Fruit fly (Drosophila melanogaster): Measurements from ENCODE around the gene SMSr.

SMSr gene

DNA sequence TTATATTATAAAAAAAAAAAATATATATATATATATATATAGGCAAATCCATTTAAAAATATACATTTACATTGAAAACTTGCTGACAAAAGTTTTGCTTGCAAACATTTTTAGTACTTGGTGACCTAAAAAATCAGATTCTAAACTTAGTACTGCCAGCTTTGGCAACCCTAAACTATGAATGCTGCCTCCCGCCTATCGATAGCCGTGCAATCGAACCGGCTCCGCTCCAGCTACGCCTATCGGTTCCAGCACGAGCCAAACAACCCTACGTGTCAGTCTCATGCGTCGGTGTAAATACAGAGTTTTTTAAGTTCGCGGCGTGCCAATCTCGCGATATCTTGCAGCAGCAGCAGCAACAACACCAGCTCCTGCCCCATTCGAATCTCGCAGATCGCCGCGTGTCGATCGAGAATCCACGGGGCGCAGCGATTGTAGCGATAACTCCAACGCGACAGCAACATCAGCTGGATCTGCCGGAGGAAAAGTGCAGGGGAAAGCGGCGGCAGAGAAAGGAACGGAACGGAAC is 20.9 kb downstream of the SMSr start, which contains the start of gene Sec63:
Sec63 (plus strand) TSS at position 238 of the 529 bp plus-strand sequence.
- peak; percentile 5 for TF ChIP-seq CG11617 (GFP tag; optimal IDR thresholded peaks at IDR 0.05)
- TF ChIP-seq pad (GFP tag; optimal IDR thresholded peaks at IDR 0.05): peak; percentile 42
- TF ChIP-seq ovo (GFP tag; optimal IDR thresholded peaks at IDR 0.05): peak; percentile 49
- TF ChIP-seq tj (GFP tag; optimal IDR thresholded peaks at IDR 0.05): no peak
- TF ChIP-seq CG12768 (GFP tag; optimal IDR thresholded peaks at IDR 0.05): no peak
- peak; percentile 98 for TF ChIP-seq CG14711 (tag; optimal IDR thresholded peaks at IDR 0.05)
- no peak for TF ChIP-seq CG33017 (tag; optimal IDR thresholded peaks at IDR 0.05)
- TF ChIP-seq Mnt (GFP tag; optimal IDR thresholded peaks at IDR 0.05): peak; percentile 12
- TF ChIP-seq Hr96 (GFP tag; optimal IDR thresholded peaks at IDR 0.05): peak; percentile 46
- TF ChIP-seq Crg-1 (GFP tag; optimal IDR thresholded peaks at IDR 0.05): no peak
- peak; percentile 40 for TF ChIP-seq CG1620 (GFP tag; optimal IDR thresholded peaks at IDR 0.05)
- no peak for TF ChIP-seq cnc (optimal IDR thresholded peaks at IDR 0.05)

DNA sequence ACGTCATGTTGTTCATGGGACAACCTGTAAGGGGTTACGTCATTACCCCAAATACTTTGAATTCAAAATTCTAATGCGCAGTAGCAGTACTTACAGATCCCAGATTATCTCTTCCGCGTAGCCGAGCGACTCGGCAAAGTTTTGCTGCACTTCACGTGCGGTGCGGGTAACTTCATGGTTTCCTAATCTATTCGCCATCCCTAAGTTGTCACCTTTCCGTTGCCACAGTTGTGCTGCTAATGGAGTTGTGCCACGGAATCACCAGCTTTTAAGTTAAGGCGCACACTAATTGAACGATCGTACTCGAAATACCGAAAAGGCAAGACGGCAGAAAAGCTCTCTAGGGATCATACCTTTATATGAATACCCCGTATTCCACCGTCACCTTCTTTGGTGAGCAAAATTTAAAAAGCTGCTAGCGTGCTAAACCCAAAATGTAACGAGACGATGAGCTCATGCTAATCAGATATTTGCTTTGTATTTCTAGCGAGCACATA is 21.4 kb downstream of the SMSr start, which contains the start of gene pst:
pst (minus strand) TSS at position 437 of the 497 bp plus-strand sequence.
- TF ChIP-seq CG33017 (tag; optimal IDR thresholded peaks at IDR 0.05) (peak; percentile 12), CG11617 (GFP tag; optimal IDR thresholded peaks at IDR 0.05) (peak; percentile 39), ovo (GFP tag; optimal IDR thresholded peaks at IDR 0.05) (no peak), CG7045 (GFP tag; optimal IDR thresholded peaks at IDR 0.05) (no peak), Mnt (GFP tag; optimal IDR thresholded peaks at IDR 0.05) (peak; percentile 56), CG14711 (tag; optimal IDR thresholded peaks at IDR 0.05) (no peak), Hr96 (GFP tag; optimal IDR thresholded peaks at IDR 0.05) (peak; percentile 53), CG7101 (tag; optimal IDR thresholded peaks at IDR 0.05) (peak; percentile 43), CG12768 (GFP tag; optimal IDR thresholded peaks at IDR 0.05) (no peak), bab1 (GFP tag; optimal IDR thresholded peaks at IDR 0.05) (peak; percentile 10), cic (GFP tag; optimal IDR thresholded peaks at IDR 0.05) (no peak), CG1620 (GFP tag; optimal IDR thresholded peaks at IDR 0.05) (peak; percentile 46)

- TF ChIP-seq Crg-1 (GFP tag; optimal IDR thresholded peaks at IDR 0.05): no peak
- TF ChIP-seq CG7045 (GFP tag; optimal IDR thresholded peaks at IDR 0.05): no peak
- no peak for TF ChIP-seq Hr96 (GFP tag; optimal IDR thresholded peaks at IDR 0.05)
- TF ChIP-seq CG1620 (GFP tag; optimal IDR thresholded peaks at IDR 0.05): no peak
- TF ChIP-seq bab1 (GFP tag; optimal IDR thresholded peaks at IDR 0.05): peak; percentile 43
- TF ChIP-seq CG14711 (tag; optimal IDR thresholded peaks at IDR 0.05): peak; percentile 22
- no peak for TF ChIP-seq CG5204 (GFP tag; optimal IDR thresholded peaks at IDR 0.05)
- TF ChIP-seq toe (GFP tag; optimal IDR thresholded peaks at IDR 0.05): no peak
- TF ChIP-seq Clk (GFP tag; optimal IDR thresholded peaks at IDR 0.05): no peak
- TF ChIP-seq tj (GFP tag; optimal IDR thresholded peaks at IDR 0.05): peak; percentile 49
- TF ChIP-seq kay (GFP tag; ENCODE audit: borderline replicate concordance): no peak
- peak; percentile 31 for TF ChIP-seq CG11617 (GFP tag; optimal IDR thresholded peaks at IDR 0.05)
- no peak for TF ChIP-seq ovo (GFP tag; optimal IDR thresholded peaks at IDR 0.05)
- peak; percentile 40 for TF ChIP-seq Mnt (GFP tag; optimal IDR thresholded peaks at IDR 0.05)
- no peak for TF ChIP-seq CG12768 (GFP tag; optimal IDR thresholded peaks at IDR 0.05)
- no peak for TF ChIP-seq cnc (optimal IDR thresholded peaks at IDR 0.05)
- peak; percentile 53 for TF ChIP-seq pad (GFP tag; optimal IDR thresholded peaks at IDR 0.05)
- TF ChIP-seq CG33017 (tag; optimal IDR thresholded peaks at IDR 0.05): no peak
- TF ChIP-seq CG7101 (tag; optimal IDR thresholded peaks at IDR 0.05): peak; percentile 29
- peak; percentile 22 for TF ChIP-seq cic (GFP tag; optimal IDR thresholded peaks at IDR 0.05)
These were observed 24.7 kb downstream of the SMSr start, which contains the start of gene CTCF for dm6 chr3L:7356386-7357117. CTCF (minus strand) TSS chr3L:7356713.

- TF ChIP-seq CG12768 (GFP tag; optimal IDR thresholded peaks at IDR 0.05) (no peak), CG1620 (GFP tag; optimal IDR thresholded peaks at IDR 0.05) (no peak), Clk (GFP tag; optimal IDR thresholded peaks at IDR 0.05) (no peak), CG7045 (GFP tag; optimal IDR thresholded peaks at IDR 0.05) (no peak), ovo (GFP tag; optimal IDR thresholded peaks at IDR 0.05) (no peak), tj (GFP tag; optimal IDR thresholded peaks at IDR 0.05) (no peak), cic (GFP tag; optimal IDR thresholded peaks at IDR 0.05) (no peak), CG11617 (GFP tag; optimal IDR thresholded peaks at IDR 0.05) (no peak), Hr96 (GFP tag; optimal IDR thresholded peaks at IDR 0.05) (no peak), CG7101 (tag; optimal IDR thresholded peaks at IDR 0.05) (no peak), CG33017 (tag; optimal IDR thresholded peaks at IDR 0.05) (no peak), pad (GFP tag; optimal IDR thresholded peaks at IDR 0.05) (no peak), CG14711 (tag; optimal IDR thresholded peaks at IDR 0.05) (no peak), Mnt (GFP tag; optimal IDR thresholded peaks at IDR 0.05) (no peak), toe (GFP tag; optimal IDR thresholded peaks at IDR 0.05) (no peak), Crg-1 (GFP tag; optimal IDR thresholded peaks at IDR 0.05) (no peak), CG5204 (GFP tag; optimal IDR thresholded peaks at IDR 0.05) (no peak), kay (GFP tag; ENCODE audit: borderline replicate concordance) (no peak), bab1 (GFP tag; optimal IDR thresholded peaks at IDR 0.05) (no peak), cnc (optimal IDR thresholded peaks at IDR 0.05) (no peak)
These were observed 32.0 kb downstream of the SMSr start for dm6 chr3L:7349311-7349710.

dm6 chr3L:7347984-7348631 is 33.2 kb downstream of the SMSr start, which contains the start of the genes Srp19 and qm:
Srp19 (minus strand) TSS chr3L:7348034.
qm (plus strand) TSS chr3L:7348313.
- no peak for TF ChIP-seq pad (GFP tag; optimal IDR thresholded peaks at IDR 0.05)
- TF ChIP-seq CG7045 (GFP tag; optimal IDR thresholded peaks at IDR 0.05): no peak
- TF ChIP-seq cic (GFP tag; optimal IDR thresholded peaks at IDR 0.05): no peak
- no peak for TF ChIP-seq Hr96 (GFP tag; optimal IDR thresholded peaks at IDR 0.05)
- TF ChIP-seq CG7101 (tag; optimal IDR thresholded peaks at IDR 0.05): peak; percentile 49
- TF ChIP-seq CG1620 (GFP tag; optimal IDR thresholded peaks at IDR 0.05): no peak
- peak; percentile 58 for TF ChIP-seq Mnt (GFP tag; optimal IDR thresholded peaks at IDR 0.05)
- TF ChIP-seq CG12768 (GFP tag; optimal IDR thresholded peaks at IDR 0.05): peak; percentile 43
- TF ChIP-seq Clk (GFP tag; optimal IDR thresholded peaks at IDR 0.05): no peak
- TF ChIP-seq CG11617 (GFP tag; optimal IDR thresholded peaks at IDR 0.05): peak; percentile 29
- peak; percentile 19 for TF ChIP-seq tj (GFP tag; optimal IDR thresholded peaks at IDR 0.05)
- peak; percentile 67 for TF ChIP-seq bab1 (GFP tag; optimal IDR thresholded peaks at IDR 0.05)
- no peak for TF ChIP-seq Crg-1 (GFP tag; optimal IDR thresholded peaks at IDR 0.05)
- peak; percentile 5 for TF ChIP-seq ovo (GFP tag; optimal IDR thresholded peaks at IDR 0.05)
- TF ChIP-seq CG33017 (tag; optimal IDR thresholded peaks at IDR 0.05): peak; percentile 26
- no peak for TF ChIP-seq cnc (optimal IDR thresholded peaks at IDR 0.05)
- TF ChIP-seq CG5204 (GFP tag; optimal IDR thresholded peaks at IDR 0.05): no peak
- TF ChIP-seq kay (GFP tag; ENCODE audit: borderline replicate concordance): no peak
- no peak for TF ChIP-seq toe (GFP tag; optimal IDR thresholded peaks at IDR 0.05)
- TF ChIP-seq CG14711 (tag; optimal IDR thresholded peaks at IDR 0.05): peak; percentile 43

Data from whole organism, adult.